Worm (Caenorhabditis elegans) whole organism, L1 larva: Measurements from ENCODE around the gene nop-1.

Experiments
- nhr-11 ChIP-seq: fragments of 150-350 bp; optimal IDR thresholded peaks from 2 replicates; lab custom pipeline; 2014; ENCODE audit warnings: missing biosample characterization, missing genetic modification characterization
- nhr-237 ChIP-seq: fragments of 150-350 bp; optimal IDR thresholded peaks from 2 replicates; lab custom pipeline; 2014; ENCODE audit warnings: missing biosample characterization, missing genetic modification characterization
- unc-86 ChIP-seq: sonication (generic microtip); optimal IDR thresholded peaks from 2 replicates; lab custom pipeline; 2016; ENCODE audit warnings: missing genetic modification characterization, missing compliant biosample characterization

DNA sequence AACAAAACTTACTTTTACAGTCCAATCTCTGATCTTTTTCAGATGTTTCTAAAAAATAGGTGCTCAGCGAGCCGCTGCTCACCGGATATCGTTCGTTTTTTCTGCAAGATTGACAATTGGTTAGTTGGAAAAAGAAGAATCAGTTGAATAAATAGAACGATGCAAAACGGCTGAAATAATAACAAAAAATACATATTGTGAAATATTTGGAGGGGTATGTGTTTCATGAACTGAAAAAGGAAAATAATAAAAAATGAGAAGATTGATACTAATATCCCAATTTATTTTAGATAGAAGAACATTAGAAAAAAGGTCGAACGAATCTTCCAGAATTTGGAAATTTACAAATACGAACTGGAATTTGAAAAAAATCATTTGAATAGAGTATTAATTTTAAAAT lies 23.5 kb downstream of the nop-1 start, which contains the start of gene frm-2:
- TF ChIP-seq unc-86 (tag; lab: Kevin White, UChicago) (no peak), nhr-11 (tag; lab: Kevin White, UChicago) (no peak), nhr-237 (tag; lab: Kevin White, UChicago) (no peak)
